Worm (Caenorhabditis elegans): ENCODE data around the gene nhr-264.

Gene nhr-264

ce11 chrIV:9310935-9311566 is 17.3 kb upstream of the nhr-264 start:
- TF ChIP-seq blmp-1 (tag; optimal IDR thresholded peaks at IDR 0.05; ENCODE audit: insufficient read depth) (no peak), sem-4 (tag; optimal IDR thresholded peaks at IDR 0.05) (no peak), fos-1 (tag; optimal IDR thresholded peaks at IDR 0.05) (peak; percentile 50), R02D3.7 (tag; optimal IDR thresholded peaks at IDR 0.05) (no peak), unc-39 (tag; optimal IDR thresholded peaks at IDR 0.05) (no peak)

DNA sequence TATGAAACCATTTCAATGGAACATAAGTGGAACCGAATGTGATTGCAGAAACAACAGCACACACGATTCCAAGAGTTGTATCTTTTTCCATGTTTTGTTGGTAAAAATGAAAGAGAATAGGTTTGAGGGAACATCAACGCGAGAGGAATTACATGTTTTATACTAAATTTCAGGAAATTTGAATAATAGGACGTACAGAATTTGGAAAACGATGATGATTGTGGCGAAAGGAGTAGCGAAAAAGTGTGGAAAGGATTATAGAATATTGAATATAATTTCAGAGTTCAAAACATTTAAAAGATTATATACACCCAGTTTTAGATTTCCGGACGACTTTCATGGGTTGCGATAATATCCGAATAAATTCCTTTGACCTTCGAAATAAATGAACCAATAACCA is 15.2 kb upstream of the nhr-264 start, which contains the start of gene F49C12.6:
F49C12.6 (minus strand) TSS at position 101 of the 400 bp plus-strand sequence.
- no peak for TF ChIP-seq crh-2 (tag; optimal IDR thresholded peaks at IDR 0.05)
- no peak for TF ChIP-seq peb-1 (tag; optimal IDR thresholded peaks at IDR 0.05)
- no peak for TF ChIP-seq dmd-4 (tag; optimal IDR thresholded peaks at IDR 0.05)

DNA sequence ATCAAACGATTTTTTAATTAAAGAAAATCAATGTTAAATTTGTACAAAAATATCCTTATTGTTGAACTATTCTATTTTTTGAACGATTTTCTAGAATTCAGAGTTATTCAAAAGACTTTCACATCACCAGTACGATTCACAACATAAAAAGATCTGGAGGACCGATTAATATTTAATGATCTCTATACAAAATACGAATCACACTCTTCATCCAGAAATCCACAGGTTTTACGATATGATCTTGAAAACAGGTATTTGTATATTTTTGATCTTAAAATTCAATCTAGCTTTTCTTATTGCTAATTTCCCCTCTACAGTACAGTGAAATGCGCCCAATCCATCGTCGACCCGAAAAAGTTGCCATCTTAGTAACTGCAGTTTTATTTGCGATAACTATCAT is 10.9 kb upstream of the nhr-264 start, which contains the start of gene F49C12.5:
F49C12.5 (plus strand) TSS at position 301 of the 400 bp plus-strand sequence.
- TF ChIP-seq nhr-12 (tag; optimal IDR thresholded peaks at IDR 0.05) (no peak), zag-1 (tag; optimal IDR thresholded peaks at IDR 0.05) (no peak), egl-27 (tag; optimal IDR thresholded peaks at IDR 0.05) (no peak), ama-1 (optimal IDR thresholded peaks at IDR 0.05) (no peak), mdl-1 (tag; optimal IDR thresholded peaks at IDR 0.05) (no peak), elt-1 (tag; optimal IDR thresholded peaks at IDR 0.05) (no peak), C34F6.9 (tag; optimal IDR thresholded peaks at IDR 0.05) (no peak), alr-1 (tag; optimal IDR thresholded peaks at IDR 0.05) (no peak), R02D3.7 (tag; optimal IDR thresholded peaks at IDR 0.05) (no peak), sem-4 (tag; optimal IDR thresholded peaks at IDR 0.05) (no peak), nhr-129 (tag; optimal IDR thresholded peaks at IDR 0.05) (no peak), nhr-10 (tag; optimal IDR thresholded peaks at IDR 0.05) (no peak), aly-2 (tag; optimal IDR thresholded peaks at IDR 0.05) (no peak), crh-2 (tag; optimal IDR thresholded peaks at IDR 0.05) (no peak), skn-1 (tag; optimal IDR thresholded peaks at IDR 0.05) (no peak), ztf-11 (tag; optimal IDR thresholded peaks at IDR 0.05) (no peak), unc-55 (GFP tag; optimal IDR thresholded peaks at IDR 0.05) (no peak)

DNA sequence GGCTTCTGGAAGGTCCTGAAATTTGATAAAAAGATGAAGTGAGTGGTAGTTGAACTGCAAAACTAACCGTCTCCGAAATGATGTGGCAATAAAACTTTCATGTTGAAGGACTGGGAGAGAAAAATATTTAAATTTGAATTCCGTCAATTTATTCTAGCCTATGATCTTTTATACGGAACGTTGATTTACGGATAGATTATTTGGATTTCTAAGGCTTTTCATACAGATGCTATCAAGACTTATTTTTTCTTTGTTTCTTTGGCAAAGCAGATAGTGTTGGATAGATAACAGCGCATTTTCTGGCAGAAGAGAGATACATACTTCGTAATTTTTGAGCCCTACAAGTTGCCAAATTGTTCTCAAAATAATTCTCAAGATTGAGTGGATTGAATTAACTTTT is 10.3 kb upstream of the nhr-264 start, which contains the start of gene F49C12.4:
F49C12.4 (minus strand) TSS at position 101 of the 400 bp plus-strand sequence.
- no peak for TF ChIP-seq unc-39 (tag; optimal IDR thresholded peaks at IDR 0.05)
- TF ChIP-seq fos-1 (tag; optimal IDR thresholded peaks at IDR 0.05), result no peak
- TF ChIP-seq sem-4 (tag; optimal IDR thresholded peaks at IDR 0.05), result no peak
- TF ChIP-seq peb-1 (tag; optimal IDR thresholded peaks at IDR 0.05), result no peak
- no peak for TF ChIP-seq ceh-16 (tag; optimal IDR thresholded peaks at IDR 0.05)
- no peak for TF ChIP-seq unc-55 (GFP tag; optimal IDR thresholded peaks at IDR 0.05)
- no peak for TF ChIP-seq unc-62 (GFP tag; optimal IDR thresholded peaks at IDR 0.05)
- no peak for TF ChIP-seq lin-13 (GFP tag; optimal IDR thresholded peaks at IDR 0.05)
- no peak for TF ChIP-seq C34F6.9 (tag; optimal IDR thresholded peaks at IDR 0.05)
- TF ChIP-seq egl-27 (tag; optimal IDR thresholded peaks at IDR 0.05), result no peak
- no peak for TF ChIP-seq ceh-82 (tag; optimal IDR thresholded peaks at IDR 0.05)
- no peak for TF ChIP-seq aly-2 (tag; optimal IDR thresholded peaks at IDR 0.05)

- no peak for TF ChIP-seq mdl-1 (tag; optimal IDR thresholded peaks at IDR 0.05)
- no peak for TF ChIP-seq snpc-4 (tag; optimal IDR thresholded peaks at IDR 0.05)
- no peak for TF ChIP-seq sem-4 (tag; optimal IDR thresholded peaks at IDR 0.05)
- no peak for TF ChIP-seq lsy-2 (tag; optimal IDR thresholded peaks at IDR 0.05)
- no peak for TF ChIP-seq ZK546.5 (tag; optimal IDR thresholded peaks at IDR 0.05)
- no peak for TF ChIP-seq sma-3 (GFP tag; optimal IDR thresholded peaks at IDR 0.05)
- no peak for TF ChIP-seq nhr-129 (tag; optimal IDR thresholded peaks at IDR 0.05)
- TF ChIP-seq unc-55 (GFP tag; optimal IDR thresholded peaks at IDR 0.05), result no peak
- no peak for TF ChIP-seq gmeb-1 (tag; optimal IDR thresholded peaks at IDR 0.05)
- no peak for TF ChIP-seq mab-5 (tag; optimal IDR thresholded peaks at IDR 0.05)
Measured at ce11 chrIV:9300127-9300526, 6.4 kb upstream of the nhr-264 start, which contains the start of gene F49C12.3. Gene F49C12.3, plus strand, starts transcription at chrIV:9300427.

ce11 chrIV:9299145-9299544 is 5.4 kb upstream of the nhr-264 start, which contains the start of gene F49C12.2:
Gene F49C12.2, minus strand, starts transcription at chrIV:9299245.
- TF ChIP-seq zag-1 (tag; optimal IDR thresholded peaks at IDR 0.05) (no peak), ztf-1 (GFP tag; conservative IDR thresholded peaks at IDR 0.05) (no peak), nhr-25 (tag; optimal IDR thresholded peaks at IDR 0.05) (no peak), mbf-1 (tag; optimal IDR thresholded peaks at IDR 0.05) (no peak)

All from whole organism, L2 larva.